Worm (Caenorhabditis elegans) whole organism, L4 larva: Measurements from ENCODE around the gene C34D4.3.

Experiments used
- F49E8.2 ChIP-seq: sonication (generic microtip); optimal IDR thresholded peaks from 2 replicates; lab custom pipeline; 2016; ENCODE audit warnings: missing compliant biosample characterization, mild to moderate bottlenecking, missing genetic modification characterization, borderline replicate concordance
- Y48G9A.11 ChIP-seq: fragments of 200-800 bp; sonication (Bioruptor generic); IDR thresholded peaks from 2 replicates; pipeline ENCODE4 v1.3.6; 2022; ENCODE audit warnings: missing genetic modification reagents, missing genetic modification characterization, missing compliant biosample characterization
- Y5F2A.4 ChIP-seq: fragments of 200-800 bp; sonication (Bioruptor generic); optimal IDR thresholded peaks from 2 replicates; lab custom pipeline; 2018; ENCODE audit warnings: mild to moderate bottlenecking, missing genetic modification characterization, missing compliant biosample characterization
- Y75B8A.6 ChIP-seq: fragments of 200-800 bp; sonication (Bioruptor generic); IDR thresholded peaks from 2 replicates; pipeline ENCODE4 v1.3.6; 2022; ENCODE audit warnings: missing genetic modification reagents, missing genetic modification characterization, missing compliant biosample characterization
- ZK546.5 ChIP-seq, 2 experiments: sonication (generic microtip); optimal IDR thresholded peaks; 2 replicates each; lab custom pipeline; 2017; ENCODE audit warnings: missing biosample characterization in 2 of 2, missing genetic modification characterization in 2 of 2
- aha-1 ChIP-seq: fragments of 150-350 bp; peaks from one replicate; lab custom pipeline; 2014; ENCODE audit warnings: missing biosample characterization, missing genetic modification characterization
- aly-2 ChIP-seq: sonication (generic microtip); optimal IDR thresholded peaks from 2 replicates; lab custom pipeline; 2018; ENCODE audit warnings: missing biosample characterization, missing genetic modification characterization
- ceh-28 ChIP-seq: fragments of 150-350 bp; optimal IDR thresholded peaks from 2 replicates; lab custom pipeline; 2014; ENCODE audit warnings: missing biosample characterization, missing genetic modification reagents, missing genetic modification characterization
- ceh-32 ChIP-seq: sonication (generic microtip); optimal IDR thresholded peaks from 2 replicates; lab custom pipeline; 2016; ENCODE audit warnings: mild to moderate bottlenecking, missing genetic modification characterization, missing compliant biosample characterization; ENCODE audit not compliant: poor library complexity
- ceh-82 ChIP-seq: sonication (generic microtip); optimal IDR thresholded peaks from 2 replicates; lab custom pipeline; 2017; ENCODE audit warnings: missing biosample characterization, missing genetic modification characterization
- ces-1 ChIP-seq: fragments of 150-350 bp; sonication (generic microtip); optimal IDR thresholded peaks from 4 replicates; lab custom pipeline; 2014; ENCODE audit warnings: missing biosample characterization, missing genetic modification reagents, missing genetic modification characterization
- daf-16 ChIP-seq, 3 experiments: sonication (generic microtip); optimal IDR thresholded peaks; 2 replicates each; lab custom pipeline; 2016 to 2017; ENCODE audit warnings: missing genetic modification characterization in 3 of 3, missing genetic modification reagents in 3 of 3, mild to moderate bottlenecking in 2 of 3, missing compliant biosample characterization in 2 of 3, missing biosample characterization in 1 of 3, moderate library complexity in 1 of 3
- daf-19 ChIP-seq: fragments of 200-800 bp; sonication (Bioruptor generic); conservative IDR thresholded peaks from 2 replicates; pipeline ENCODE4 v1.3.6; 2022; ENCODE audit warnings: missing genetic modification characterization, missing compliant biosample characterization
- daf-8 ChIP-seq: fragments of 200-800 bp; sonication (Bioruptor generic); IDR thresholded peaks from 2 replicates; pipeline ENCODE4 v1.3.6; 2022; ENCODE audit warnings: missing genetic modification characterization, missing compliant biosample characterization
- dmd-6 ChIP-seq: fragments of 200-800 bp; sonication (Bioruptor generic); IDR thresholded peaks from 2 replicates; pipeline ENCODE4 v1.3.6; 2022; ENCODE audit warnings: missing genetic modification reagents, missing genetic modification characterization, missing compliant biosample characterization
- dmd-8 ChIP-seq: fragments of 200-800 bp; sonication (Bioruptor generic); IDR thresholded peaks from 2 replicates; pipeline ENCODE4 v1.3.6; 2022; ENCODE audit warnings: missing genetic modification characterization, missing compliant biosample characterization
- dmd-9 ChIP-seq: fragments of 200-800 bp; sonication (Bioruptor generic); IDR thresholded peaks from 2 replicates; pipeline ENCODE4 v1.3.6; 2022; ENCODE audit warnings: missing genetic modification reagents, missing genetic modification characterization, missing compliant biosample characterization
- dve-1 ChIP-seq: sonication (generic microtip); optimal IDR thresholded peaks from 2 replicates; lab custom pipeline; 2017; ENCODE audit warnings: antibody characterized with exemption, mild to moderate bottlenecking, missing genetic modification characterization, missing compliant biosample characterization; ENCODE audit not compliant: insufficient read depth
- egl-43 ChIP-seq: fragments of 200-800 bp; sonication (Bioruptor generic); IDR thresholded peaks from 2 replicates; pipeline ENCODE4 v1.3.6; 2022; ENCODE audit warnings: missing genetic modification reagents, missing genetic modification characterization, missing compliant biosample characterization
- hif-1 ChIP-seq, 2 experiments: sonication (generic microtip); optimal IDR thresholded peaks; 2 replicates each; lab custom pipeline; 2016 to 2017; ENCODE audit warnings: missing compliant biosample characterization in 2 of 2, missing genetic modification characterization in 2 of 2, missing genetic modification reagents in 2 of 2, missing genotype in 2 of 2, mild to moderate bottlenecking in 1 of 2
- hlh-11 ChIP-seq: fragments of 200-800 bp; sonication (Bioruptor generic); optimal IDR thresholded peaks from 2 replicates; lab custom pipeline; 2018; ENCODE audit warnings: mild to moderate bottlenecking, missing genetic modification characterization, missing compliant biosample characterization
- jun-1 ChIP-seq: fragments of 150-350 bp; optimal IDR thresholded peaks from 2 replicates; lab custom pipeline; 2014; ENCODE audit warnings: missing biosample characterization, missing genetic modification reagents, missing genetic modification characterization
- lin-29 ChIP-seq: fragments of 200-800 bp; sonication (Bioruptor generic); IDR thresholded peaks from 2 replicates; pipeline ENCODE4 v1.3.6; 2022; ENCODE audit warnings: missing genetic modification reagents, missing genetic modification characterization, missing compliant biosample characterization
- lin-39 ChIP-seq: fragments of 150-350 bp; optimal IDR thresholded peaks from 2 replicates; lab custom pipeline; 2014; ENCODE audit warnings: missing biosample characterization, missing genetic modification reagents, missing genetic modification characterization
- lir-3 ChIP-seq: sonication (generic microtip); optimal IDR thresholded peaks from 2 replicates; lab custom pipeline; 2016; ENCODE audit warnings: mild to moderate bottlenecking, missing genetic modification characterization, missing compliant biosample characterization
- madf-9 ChIP-seq: fragments of 200-800 bp; sonication (Bioruptor generic); conservative IDR thresholded peaks from 2 replicates; pipeline ENCODE4 v1.3.6; 2022; ENCODE audit warnings: missing genetic modification reagents, missing genetic modification characterization, missing compliant biosample characterization
- mdl-1 ChIP-seq, 2 experiments: fragments of 150-350 bp in 1 of 2; sonication (generic microtip) in 1 of 2; optimal IDR thresholded peaks; 2 replicates each; lab custom pipeline; 2014 to 2017; ENCODE audit warnings: missing biosample characterization in 2 of 2, missing genetic modification characterization in 2 of 2
- mxl-2 ChIP-seq: fragments of 200-800 bp; sonication (Bioruptor generic); conservative IDR thresholded peaks from 2 replicates; pipeline ENCODE4 v1.3.6; 2022; ENCODE audit warnings: missing genetic modification reagents, missing genetic modification characterization, missing compliant biosample characterization
- nhr-102 ChIP-seq: sonication (generic microtip); optimal IDR thresholded peaks from 2 replicates; lab custom pipeline; 2016; ENCODE audit warnings: mild to moderate bottlenecking, missing genetic modification characterization, moderate library complexity, missing compliant biosample characterization
- nhr-111 ChIP-seq: fragments of 200-800 bp; sonication (Bioruptor generic); optimal IDR thresholded peaks from 2 replicates; lab custom pipeline; 2018; ENCODE audit warnings: mild to moderate bottlenecking, missing genetic modification characterization, missing compliant biosample characterization
- nhr-28 ChIP-seq: fragments of 150-350 bp; optimal IDR thresholded peaks from 2 replicates; lab custom pipeline; 2014; ENCODE audit warnings: missing biosample characterization, missing genetic modification characterization
- nhr-41 ChIP-seq: fragments of 200-800 bp; sonication (Bioruptor generic); IDR thresholded peaks from 2 replicates; pipeline ENCODE4 v1.3.6; 2022; ENCODE audit warnings: missing genetic modification reagents, missing genetic modification characterization, missing compliant biosample characterization
- nhr-48 ChIP-seq: sonication (generic microtip); optimal IDR thresholded peaks from 2 replicates; lab custom pipeline; 2016; ENCODE audit warnings: mild to moderate bottlenecking, missing genetic modification characterization, missing compliant biosample characterization
- nhr-6 ChIP-seq: fragments of 150-350 bp; optimal IDR thresholded peaks from 2 replicates; lab custom pipeline; 2014; ENCODE audit warnings: missing biosample characterization, missing genetic modification characterization
- nhr-76 ChIP-seq: fragments of 150-350 bp; optimal IDR thresholded peaks from 2 replicates; lab custom pipeline; 2014; ENCODE audit warnings: missing biosample characterization, missing genetic modification characterization
- nhr-77 ChIP-seq: fragments of 150-350 bp; optimal IDR thresholded peaks from 2 replicates; lab custom pipeline; 2014; ENCODE audit warnings: missing biosample characterization, missing genetic modification characterization
- pha-4 ChIP-seq, 2 experiments: fragments of 150-350 bp in 1 of 2; fragments of 200-800 bp in 1 of 2; sonication (Bioruptor generic) in 1 of 2; IDR thresholded peaks in 1 of 2; optimal IDR thresholded peaks in 1 of 2; 2 replicates each; pipeline versions ENCODE4 v1.3.6 to Lab custom; 2014 to 2022; ENCODE audit warnings: missing genetic modification characterization in 2 of 2, missing genetic modification reagents in 2 of 2, missing biosample characterization in 1 of 2, missing compliant biosample characterization in 1 of 2
- php-3 ChIP-seq: fragments of 200-800 bp; sonication (Bioruptor generic); IDR thresholded peaks from 2 replicates; pipeline ENCODE4 v1.3.6; 2022; ENCODE audit warnings: missing genetic modification reagents, missing genetic modification characterization, missing compliant biosample characterization
- pqm-1 ChIP-seq: sonication (generic microtip); optimal IDR thresholded peaks from 2 replicates; lab custom pipeline; 2017; ENCODE audit warnings: missing biosample characterization, missing genetic modification characterization
- rbr-2 ChIP-seq: sonication (generic microtip); optimal IDR thresholded peaks from 2 replicates; lab custom pipeline; 2016; ENCODE audit warnings: missing genotype, missing genetic modification characterization, missing compliant biosample characterization
- set-16 ChIP-seq: fragments of 200-800 bp; sonication (Bioruptor generic); IDR thresholded peaks from 2 replicates; pipeline ENCODE4 v1.3.6; 2022; ENCODE audit warnings: missing genetic modification reagents, missing genetic modification characterization, missing compliant biosample characterization
- snpc-1.2 ChIP-seq: fragments of 200-800 bp; sonication (Bioruptor generic); IDR thresholded peaks from 2 replicates; pipeline ENCODE4 v1.3.6; 2022; ENCODE audit warnings: missing genetic modification reagents, missing genetic modification characterization, missing compliant biosample characterization
- snpc-4 ChIP-seq: fragments of 150-350 bp; optimal IDR thresholded peaks from 2 replicates; lab custom pipeline; 2014; ENCODE audit warnings: missing biosample characterization, missing genetic modification characterization
- spr-3 ChIP-seq: fragments of 200-800 bp; sonication (Bioruptor generic); optimal IDR thresholded peaks from 2 replicates; lab custom pipeline; 2018; ENCODE audit warnings: mild to moderate bottlenecking, missing genetic modification characterization, missing compliant biosample characterization
- tra-1 ChIP-seq: fragments of 200-800 bp; sonication (Bioruptor generic); IDR thresholded peaks from 2 replicates; pipeline ENCODE4 v1.3.6; 2022; ENCODE audit warnings: missing genetic modification reagents, missing genetic modification characterization, missing compliant biosample characterization
- unc-130 ChIP-seq: sonication (generic microtip); optimal IDR thresholded peaks from 2 replicates; lab custom pipeline; 2016; ENCODE audit warnings: missing genetic modification reagents, missing genetic modification characterization, missing compliant biosample characterization
- zag-1 ChIP-seq: fragments of 150-350 bp; optimal IDR thresholded peaks from 2 replicates; lab custom pipeline; 2014; ENCODE audit warnings: missing biosample characterization, missing genetic modification characterization
- zfp-2 ChIP-seq: sonication (generic microtip); optimal IDR thresholded peaks from 2 replicates; lab custom pipeline; 2016; ENCODE audit warnings: mild to moderate bottlenecking, missing genetic modification characterization, missing compliant biosample characterization

C34D4.3 gene

DNA sequence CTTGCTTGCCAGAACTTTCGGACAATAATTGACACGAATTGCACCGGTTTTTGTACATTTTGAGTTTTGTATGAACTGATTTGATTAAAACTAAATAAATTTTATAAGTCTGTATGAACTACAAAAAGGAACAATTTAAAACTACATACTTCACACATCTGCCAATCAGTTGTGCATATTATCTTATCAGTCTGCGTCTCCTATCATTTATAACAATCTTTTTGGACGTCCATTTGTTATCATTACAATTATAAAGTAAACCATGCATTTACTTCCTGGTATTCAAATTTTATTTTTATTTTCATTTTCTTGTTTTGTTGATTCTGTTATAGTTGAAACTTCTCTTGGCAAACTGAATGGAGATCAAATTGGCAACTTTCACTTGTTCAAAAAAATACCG, 26.8 kb downstream of the C34D4.3 start, which contains the start of gene cest-10 (continued):
- peak; percentile 78 for TF ChIP-seq pqm-1 (tag; lab: Kevin White, UChicago)
- no peak for TF ChIP-seq ceh-82 (tag; lab: Kevin White, UChicago)
- TF ChIP-seq tra-1 (GFP tag; lab: Robert Waterston, UW) = peak; percentile 90
- no peak for TF ChIP-seq set-16
- TF ChIP-seq Y48G9A.11 = no peak
- TF ChIP-seq dmd-6 (GFP tag; lab: Robert Waterston, UW) = peak; percentile 96
- TF ChIP-seq lir-3 = no peak
- TF ChIP-seq daf-16 (GFP tag; optimal IDR thresholded peaks at IDR 0.05; lab: Kevin White, UChicago) = peak in 1 of 2 experiments; percentile 67
- TF ChIP-seq daf-16 (tag; optimal IDR thresholded peaks at IDR 0.05; lab: Kevin White, UChicago) = peak; percentile 93
- TF ChIP-seq nhr-28 (tag; lab: Kevin White, UChicago) = peak; percentile 99
- no peak for TF ChIP-seq lin-39 (tag; lab: Kevin White, UChicago)
- no peak for TF ChIP-seq php-3 (GFP tag; lab: Robert Waterston, UW)
- peak; percentile 64 for TF ChIP-seq nhr-48 (tag; lab: Kevin White, UChicago)
- no peak for TF ChIP-seq zag-1 (tag; lab: Kevin White, UChicago)
- TF ChIP-seq egl-43 (GFP tag; lab: Robert Waterston, UW) = no peak
- no peak for TF ChIP-seq rbr-2 (tag; lab: Kevin White, UChicago)
- no peak for TF ChIP-seq ZK546.5 (tag; optimal IDR thresholded peaks at IDR 0.05; lab: Kevin White, UChicago)
- TF ChIP-seq F49E8.2 (tag; lab: Kevin White, UChicago) = no peak
- no peak for TF ChIP-seq daf-19 (GFP tag; lab: Robert Waterston, UW)
- 0 out of 2 replicates have a peak, but pooled peaks have one; percentile 22 for TF ChIP-seq Y75B8A.6 (GFP tag; lab: Robert Waterston, UW)
- no peak for TF ChIP-seq lin-29 (GFP tag; lab: Robert Waterston, UW)
- TF ChIP-seq hlh-11 (tag; lab: Kevin White, UChicago) = peak; percentile 68
- peak; percentile 69 for TF ChIP-seq nhr-77 (tag; lab: Kevin White, UChicago)
- TF ChIP-seq hif-1 (tag; optimal IDR thresholded peaks at IDR 0.05; lab: Kevin White, UChicago) = no peak
- TF ChIP-seq pha-4 (GFP tag; IDR thresholded peaks at IDR 0.05; lab: Robert Waterston, UW) = peak; percentile 32; the same call in 1 of the 2 replicates
- no peak for TF ChIP-seq pha-4 (tag; optimal IDR thresholded peaks at IDR 0.05; lab: Kevin White, UChicago)
- TF ChIP-seq ces-1 = no peak
- TF ChIP-seq dmd-9 = no peak
- TF ChIP-seq, all 104 proteins: peak for 14

DNA sequence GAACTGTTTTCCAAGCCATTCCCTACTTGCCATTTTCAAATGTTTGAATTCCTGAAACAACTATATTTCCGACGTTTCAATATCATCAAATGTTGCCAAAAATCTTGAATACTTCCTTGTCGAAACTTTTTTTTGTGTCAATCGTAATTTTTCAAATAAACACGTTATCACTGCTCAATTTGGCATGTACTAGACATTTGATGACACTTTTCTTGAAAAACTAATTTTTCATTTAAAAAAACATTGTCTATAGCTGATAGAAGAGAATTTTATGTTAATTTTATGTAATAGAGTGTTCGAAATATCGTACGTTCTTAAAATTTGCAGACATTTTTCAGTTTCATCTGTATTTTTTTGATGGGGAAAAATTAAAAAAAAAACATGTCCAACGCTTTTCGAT, 29.4 kb downstream of the C34D4.3 start:
- peak; percentile 52 for TF ChIP-seq nhr-102
- TF ChIP-seq nhr-76 = no peak
- no peak for TF ChIP-seq ceh-28 (tag; lab: Kevin White, UChicago)
- TF ChIP-seq mdl-1 (tag; optimal IDR thresholded peaks at IDR 0.05; lab: Kevin White, UChicago) = no peak
- no peak for TF ChIP-seq lir-3
- no peak for TF ChIP-seq nhr-28 (tag; lab: Kevin White, UChicago)
- no peak for TF ChIP-seq Y75B8A.6 (GFP tag; lab: Robert Waterston, UW)
- TF ChIP-seq F49E8.2 (tag; lab: Kevin White, UChicago) = no peak
- no peak for TF ChIP-seq aha-1 (tag; lab: Kevin White, UChicago)
- TF ChIP-seq Y5F2A.4 (GFP tag; lab: Kevin White, UChicago) = no peak
- TF ChIP-seq ceh-32 (tag; lab: Kevin White, UChicago) = no peak
- no peak for TF ChIP-seq aly-2
- peak; percentile 94 for TF ChIP-seq dmd-6 (GFP tag; lab: Robert Waterston, UW)
- TF ChIP-seq dmd-8 = no peak
- no peak for TF ChIP-seq daf-8 (GFP tag; lab: Robert Waterston, UW)
- TF ChIP-seq zfp-2 (tag; lab: Kevin White, UChicago) = no peak
- no peak for TF ChIP-seq unc-130 (GFP tag; lab: Kevin White, UChicago)
- no peak for TF ChIP-seq nhr-111 (GFP tag; lab: Kevin White, UChicago)
- TF ChIP-seq daf-16 (GFP tag; optimal IDR thresholded peaks at IDR 0.05; lab: Kevin White, UChicago) = peak in 1 of 2 experiments; percentile 49
- TF ChIP-seq daf-16 (tag; optimal IDR thresholded peaks at IDR 0.05; lab: Kevin White, UChicago) = peak; percentile 91
- peak; percentile 54 for TF ChIP-seq nhr-48 (tag; lab: Kevin White, UChicago)
- TF ChIP-seq nhr-41 (GFP tag; lab: Robert Waterston, UW) = no peak
- no peak for TF ChIP-seq snpc-1.2 (GFP tag; lab: Robert Waterston, UW)
- no peak for TF ChIP-seq mxl-2 (GFP tag; lab: Robert Waterston, UW)
- no peak for TF ChIP-seq snpc-4 (tag; lab: Kevin White, UChicago)
- TF ChIP-seq madf-9 (GFP tag; lab: Robert Waterston, UW) = no peak
- peak; percentile 60 for TF ChIP-seq dve-1
- TF ChIP-seq spr-3 (GFP tag; lab: Kevin White, UChicago) = no peak
- no peak for TF ChIP-seq jun-1 (tag; lab: Kevin White, UChicago)
- TF ChIP-seq nhr-6 = no peak
- no peak for TF ChIP-seq hif-1 (tag; optimal IDR thresholded peaks at IDR 0.05; lab: Kevin White, UChicago)
